Worm (Caenorhabditis elegans) whole organism, L2 larva: ENCODE data around the gene Y48G9A.7.

Experiments used
- Y55F3AM.14 ChIP-seq: fragments of 200-800 bp; sonication (Bioruptor generic); optimal IDR thresholded peaks from 2 replicates; lab custom pipeline; 2018; ENCODE audit warnings: mild to moderate bottlenecking, missing genetic modification characterization, missing compliant biosample characterization
- elt-1 ChIP-seq: fragments of 150-350 bp; optimal IDR thresholded peaks from 2 replicates; lab custom pipeline; 2014; ENCODE audit warnings: missing biosample characterization, missing genetic modification characterization
- lsy-2 ChIP-seq, 2 experiments: fragments of 150-350 bp in 1 of 2; sonication (generic microtip) in 1 of 2; optimal IDR thresholded peaks; 2 replicates each; lab custom pipeline; 2014 to 2017; ENCODE audit warnings: missing biosample characterization in 2 of 2, missing genetic modification characterization in 2 of 2
- nhr-11 ChIP-seq: fragments of 150-350 bp; optimal IDR thresholded peaks from 2 replicates; lab custom pipeline; 2014; ENCODE audit warnings: missing biosample characterization, missing genetic modification characterization
- nhr-21 ChIP-seq: fragments of 150-350 bp; optimal IDR thresholded peaks from 2 replicates; lab custom pipeline; 2014; ENCODE audit warnings: missing biosample characterization, missing genetic modification characterization
- skn-1 ChIP-seq: sonication (generic microtip); optimal IDR thresholded peaks from 2 replicates; lab custom pipeline; 2017; ENCODE audit warnings: missing biosample characterization, missing genetic modification characterization
- zag-1 ChIP-seq: fragments of 150-350 bp; optimal IDR thresholded peaks from 2 replicates; lab custom pipeline; 2014; ENCODE audit warnings: missing biosample characterization, missing genetic modification characterization

DNA sequence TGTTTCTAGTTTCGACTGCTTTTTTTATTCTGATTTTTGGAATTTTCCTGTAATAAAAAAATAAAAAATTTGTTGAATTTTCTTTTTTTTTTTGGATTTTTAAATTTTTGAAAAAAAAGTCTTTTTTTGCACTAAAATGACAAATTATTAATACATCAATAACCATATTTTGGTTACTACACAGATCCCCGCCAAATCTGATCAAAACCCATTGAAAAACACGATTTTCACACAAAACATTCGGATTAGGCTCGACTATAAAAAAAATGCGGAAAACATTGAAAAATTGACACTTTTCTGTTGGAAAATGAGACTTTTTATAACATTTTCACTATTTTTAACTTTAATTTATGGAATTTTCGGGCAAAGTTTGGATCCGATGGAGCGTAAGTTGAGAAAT is at the start of gene Y48G9A.7:
- no peak for TF ChIP-seq nhr-21
- no peak for TF ChIP-seq skn-1
- no peak for TF ChIP-seq nhr-11 (tag; lab: Kevin White, UChicago)
- no peak for TF ChIP-seq Y55F3AM.14 (GFP tag; lab: Kevin White, UChicago)
- no peak for TF ChIP-seq zag-1
- no peak for TF ChIP-seq elt-1 (tag; lab: Kevin White, UChicago)
- no peak for TF ChIP-seq lsy-2 (tag; optimal IDR thresholded peaks at IDR 0.05; lab: Kevin White, UChicago)
